Fruit fly (Drosophila melanogaster) whole organism, embryonic: Measurements from ENCODE around the gene CG5096.

Experiments used
- BtbVII ChIP-seq: fragments of 200-800 bp; sonication (Bioruptor generic); optimal IDR thresholded peaks from 3 replicates; lab custom pipeline; 2017; ENCODE audit warnings: missing biosample characterization, mild to moderate bottlenecking, missing genetic modification characterization
- C15 ChIP-seq: fragments of 200-800 bp; sonication (Bioruptor generic); IDR thresholded peaks from 3 replicates; pipeline ENCODE4 v1.3.6; 2022; ENCODE audit warnings: missing biosample characterization, missing genetic modification characterization
- CG10321 ChIP-seq: fragments of 200-800 bp; sonication (Bioruptor generic); IDR thresholded peaks from 2 replicates; pipeline ENCODE4 v1.3.6; 2022; ENCODE audit warnings: missing biosample characterization, missing genetic modification characterization
- CG11247 ChIP-seq: fragments of 200-800 bp; sonication (Bioruptor generic); IDR thresholded peaks from 2 replicates; pipeline ENCODE4 v1.3.6; 2022; ENCODE audit warnings: missing biosample characterization, missing genetic modification characterization
- CG11456 ChIP-seq: fragments of 200-800 bp; sonication (Bioruptor generic); IDR thresholded peaks from 3 replicates; pipeline ENCODE4 v1.3.6; 2022; ENCODE audit warnings: missing biosample characterization, missing genetic modification characterization
- CG12219 ChIP-seq: fragments of 200-800 bp; sonication (Bioruptor generic); optimal IDR thresholded peaks from 3 replicates; lab custom pipeline; 2018; ENCODE audit warnings: missing biosample characterization, mild to moderate bottlenecking, missing genetic modification characterization
- CG12659 ChIP-seq: fragments of 200-800 bp; sonication (Bioruptor generic); optimal IDR thresholded peaks from 3 replicates; lab custom pipeline; 2017; ENCODE audit warnings: mild to moderate bottlenecking, missing biosample characterization, missing genetic modification reagents, missing genetic modification characterization
- CG13424 ChIP-seq: fragments of 200-800 bp; sonication (Bioruptor generic); optimal IDR thresholded peaks from 2 replicates; lab custom pipeline; 2019; ENCODE audit warnings: missing biosample characterization, mild to moderate bottlenecking, missing genetic modification characterization, moderate library complexity
- CG15601 ChIP-seq: fragments of 200-800 bp; sonication (Bioruptor generic); optimal IDR thresholded peaks from 3 replicates; lab custom pipeline; 2019; ENCODE audit warnings: missing biosample characterization, mild to moderate bottlenecking, missing genetic modification characterization, moderate library complexity
- CG17385 ChIP-seq: fragments of 200-800 bp; sonication (Bioruptor generic); optimal IDR thresholded peaks from 3 replicates; lab custom pipeline; 2018; ENCODE audit warnings: missing biosample characterization, mild to moderate bottlenecking, missing genetic modification characterization
- CG2875 ChIP-seq: fragments of 200-800 bp; sonication (Bioruptor generic); optimal IDR thresholded peaks from 2 replicates; lab custom pipeline; 2017; ENCODE audit warnings: missing biosample characterization, mild to moderate bottlenecking, missing genetic modification characterization, missing genetic modification reagents
- CG31388 ChIP-seq: fragments of 200-800 bp; sonication (Bioruptor generic); optimal IDR thresholded peaks from 2 replicates; lab custom pipeline; 2016; ENCODE audit warnings: missing biosample characterization, missing genetic modification characterization
- CG4404 ChIP-seq: fragments of 200-800 bp; sonication (Bioruptor generic); IDR thresholded peaks from 2 replicates; pipeline ENCODE4 v1.3.6; 2022; ENCODE audit warnings: missing biosample characterization, missing genetic modification characterization
- CG4707 ChIP-seq: fragments of 200-800 bp; sonication (Bioruptor generic); optimal IDR thresholded peaks from 2 replicates; lab custom pipeline; 2018; ENCODE audit warnings: missing biosample characterization, mild to moderate bottlenecking, missing genetic modification characterization, moderate library complexity
- CG5180 ChIP-seq: fragments of 200-800 bp; sonication (Bioruptor generic); optimal IDR thresholded peaks from 3 replicates; lab custom pipeline; 2017; ENCODE audit warnings: missing biosample characterization, missing genetic modification characterization, mild to moderate bottlenecking, moderate library complexity, missing genetic modification reagents
- CG6175 ChIP-seq: fragments of 200-800 bp; sonication (Bioruptor generic); IDR thresholded peaks from 3 replicates; pipeline ENCODE4 v1.3.6; 2022; ENCODE audit warnings: missing biosample characterization, missing genetic modification characterization
- CG7357 ChIP-seq: fragments of 200-800 bp; sonication (Bioruptor generic); IDR thresholded peaks from 3 replicates; pipeline ENCODE4 v1.3.6; 2022; ENCODE audit warnings: missing biosample characterization, missing genetic modification characterization
- CG7372 ChIP-seq: fragments of 200-800 bp; sonication (Bioruptor generic); IDR thresholded peaks from 2 replicates; pipeline ENCODE4 v1.3.6; 2022; ENCODE audit warnings: missing biosample characterization, missing genetic modification characterization
- CG9797 ChIP-seq: fragments of 200-800 bp; sonication (Bioruptor generic); optimal IDR thresholded peaks from 3 replicates; lab custom pipeline; 2018; ENCODE audit warnings: missing biosample characterization, mild to moderate bottlenecking, missing genetic modification characterization
- CG9817 ChIP-seq: fragments of 200-800 bp; sonication (Bioruptor generic); optimal IDR thresholded peaks from 2 replicates; lab custom pipeline; 2018; ENCODE audit warnings: missing biosample characterization, mild to moderate bottlenecking, missing genetic modification characterization, moderate library complexity
- CG9876 ChIP-seq: fragments of 200-800 bp; sonication (Bioruptor generic); optimal IDR thresholded peaks from 2 replicates; lab custom pipeline; 2016; ENCODE audit warnings: missing biosample characterization, missing genetic modification characterization
- D19B ChIP-seq: fragments of 200-800 bp; sonication (Bioruptor generic); optimal IDR thresholded peaks from 2 replicates; lab custom pipeline; 2017; ENCODE audit warnings: missing biosample characterization, mild to moderate bottlenecking, missing genetic modification characterization
- Doc3 ChIP-seq: fragments of 200-800 bp; sonication (Bioruptor generic); IDR thresholded peaks from 3 replicates; pipeline ENCODE4 v1.3.6; 2022; ENCODE audit warnings: missing biosample characterization, missing genetic modification characterization; ENCODE audit not compliant: partially characterized antibody
- Drgx ChIP-seq: fragments of 200-800 bp; sonication (Bioruptor generic); IDR thresholded peaks from 2 replicates; pipeline ENCODE4 v1.3.6; 2022; ENCODE audit warnings: missing biosample characterization, missing genetic modification characterization
- Gug ChIP-seq: fragments of 200-800 bp; sonication (Bioruptor generic); IDR thresholded peaks from 4 replicates; pipeline ENCODE4 v1.3.6; 2022; ENCODE audit warnings: missing biosample characterization, missing genetic modification characterization
- Mrtf ChIP-seq: fragments of 200-800 bp; sonication (Bioruptor generic); IDR thresholded peaks from 3 replicates; pipeline ENCODE4 v1.3.6; 2022; ENCODE audit warnings: missing biosample characterization, missing genetic modification characterization
- NC2β ChIP-seq: fragments of 200-800 bp; sonication (Bioruptor generic); optimal IDR thresholded peaks from 2 replicates; lab custom pipeline; 2016; ENCODE audit warnings: missing biosample characterization, missing genetic modification characterization
- Ptx1 ChIP-seq: fragments of 200-800 bp; sonication (Bioruptor generic); IDR thresholded peaks from 2 replicates; pipeline ENCODE4 v1.3.6; 2022; ENCODE audit warnings: missing biosample characterization, missing genetic modification characterization
- Sin3A ChIP-seq: fragments of >200 bp; optimal IDR thresholded peaks from 2 replicates; lab custom pipeline; 2018
- Sry-β ChIP-seq: fragments of 200-800 bp; sonication (Bioruptor generic); optimal IDR thresholded peaks from 2 replicates; lab custom pipeline; 2018; ENCODE audit warnings: missing biosample characterization, mild to moderate bottlenecking, missing genetic modification characterization, moderate library complexity
- Trl ChIP-seq, 3 experiments: fragments of >200 bp in 2 of 3; fragments of 200-800 bp in 1 of 3; sonication (Bioruptor generic) in 1 of 3; optimal IDR thresholded peaks; 2 replicates in 1 of 3; 3 replicates in 2 of 3; lab custom pipeline; 2016 to 2017; ENCODE audit warnings: missing biosample characterization in 1 of 3, missing genetic modification characterization in 1 of 3
- Xbp1 ChIP-seq: fragments of 200-800 bp; sonication (Bioruptor generic); optimal IDR thresholded peaks from 3 replicates; lab custom pipeline; 2016; ENCODE audit warnings: missing biosample characterization, mild to moderate bottlenecking, missing genetic modification characterization
- bcd ChIP-seq: fragments of 200-800 bp; sonication (Bioruptor generic); optimal IDR thresholded peaks from 2 replicates; lab custom pipeline; 2017; ENCODE audit warnings: missing biosample characterization, mild to moderate bottlenecking, missing genetic modification characterization
- cas ChIP-seq: fragments of 200-800 bp; sonication (Bioruptor generic); IDR thresholded peaks from 2 replicates; pipeline ENCODE4 v1.3.6; 2022; ENCODE audit warnings: missing biosample characterization, missing genetic modification characterization
- dan ChIP-seq: fragments of 200-800 bp; sonication (Bioruptor generic); IDR thresholded peaks from 2 replicates; pipeline ENCODE4 v1.3.6; 2022; ENCODE audit warnings: missing biosample characterization, missing genetic modification characterization
- dmrt11E ChIP-seq: fragments of 200-800 bp; sonication (Bioruptor generic); optimal IDR thresholded peaks from 3 replicates; lab custom pipeline; 2018; ENCODE audit warnings: missing biosample characterization, mild to moderate bottlenecking, missing genetic modification characterization, moderate library complexity
- esg ChIP-seq: fragments of 200-800 bp; sonication (Bioruptor generic); conservative IDR thresholded peaks from 2 replicates; pipeline ENCODE4 v1.3.6; 2022; ENCODE audit warnings: missing biosample characterization, missing genetic modification characterization
- fd96Cb ChIP-seq: fragments of 200-800 bp; sonication (Bioruptor generic); optimal IDR thresholded peaks from 2 replicates; lab custom pipeline; 2018; ENCODE audit warnings: missing biosample characterization, mild to moderate bottlenecking, missing genetic modification characterization, moderate library complexity
- gt ChIP-seq: fragments of 200-800 bp; sonication (Bioruptor generic); IDR thresholded peaks from 2 replicates; pipeline ENCODE4 v1.3.6; 2022; ENCODE audit warnings: missing biosample characterization, missing genetic modification characterization
- her ChIP-seq: fragments of 200-800 bp; sonication (Bioruptor generic); optimal IDR thresholded peaks from 2 replicates; lab custom pipeline; 2016; ENCODE audit warnings: missing biosample characterization, missing genetic modification characterization
- ken ChIP-seq: fragments of 200-800 bp; sonication (Bioruptor generic); IDR thresholded peaks from 3 replicates; pipeline ENCODE4 v1.3.6; 2022; ENCODE audit warnings: missing biosample characterization, missing genetic modification characterization
- nerfin-1 ChIP-seq: fragments of 200-800 bp; sonication (Bioruptor generic); optimal IDR thresholded peaks from 3 replicates; lab custom pipeline; 2019; ENCODE audit warnings: missing biosample characterization, mild to moderate bottlenecking, missing genetic modification characterization, moderate library complexity
- pan ChIP-seq, 4 experiments: fragments of >200 bp in 3 of 4; fragments of 200-800 bp in 1 of 4; sonication (Bioruptor generic) in 1 of 4; optimal IDR thresholded peaks in 3 of 4; IDR thresholded peaks in 1 of 4; 2 replicates each; pipeline versions ENCODE4 v1.3.6 to Lab custom; 2017 to 2022; ENCODE audit warnings: missing biosample characterization in 2 of 4, missing genetic modification characterization in 2 of 4, mixed read lengths in 1 of 4
- pnt ChIP-seq: fragments of 200-800 bp; sonication (Bioruptor generic); optimal IDR thresholded peaks from 3 replicates; lab custom pipeline; 2016; ENCODE audit warnings: missing biosample characterization, missing genetic modification characterization
- row ChIP-seq: fragments of 200-800 bp; sonication (Bioruptor generic); IDR thresholded peaks from 3 replicates; pipeline ENCODE4 v1.3.6; 2022; ENCODE audit warnings: missing biosample characterization, missing genetic modification characterization
- sima ChIP-seq: fragments of 200-800 bp; sonication (Bioruptor generic); optimal IDR thresholded peaks from 2 replicates; lab custom pipeline; 2016; ENCODE audit warnings: missing biosample characterization, missing genetic modification characterization
- ssp ChIP-seq: fragments of 200-800 bp; sonication (Bioruptor generic); IDR thresholded peaks from 2 replicates; pipeline ENCODE4 v1.3.6; 2022; ENCODE audit warnings: missing biosample characterization, missing genetic modification characterization
- unpg ChIP-seq: fragments of 200-800 bp; sonication (Bioruptor generic); optimal IDR thresholded peaks from 3 replicates; lab custom pipeline; 2018; ENCODE audit warnings: missing biosample characterization, mild to moderate bottlenecking, missing genetic modification characterization, moderate library complexity
- vnd ChIP-seq: fragments of 200-800 bp; sonication (Bioruptor generic); IDR thresholded peaks from 3 replicates; pipeline ENCODE4 v1.3.6; 2022; ENCODE audit warnings: missing biosample characterization, missing genetic modification characterization; ENCODE audit not compliant: partially characterized antibody

Gene CG5096

DNA sequence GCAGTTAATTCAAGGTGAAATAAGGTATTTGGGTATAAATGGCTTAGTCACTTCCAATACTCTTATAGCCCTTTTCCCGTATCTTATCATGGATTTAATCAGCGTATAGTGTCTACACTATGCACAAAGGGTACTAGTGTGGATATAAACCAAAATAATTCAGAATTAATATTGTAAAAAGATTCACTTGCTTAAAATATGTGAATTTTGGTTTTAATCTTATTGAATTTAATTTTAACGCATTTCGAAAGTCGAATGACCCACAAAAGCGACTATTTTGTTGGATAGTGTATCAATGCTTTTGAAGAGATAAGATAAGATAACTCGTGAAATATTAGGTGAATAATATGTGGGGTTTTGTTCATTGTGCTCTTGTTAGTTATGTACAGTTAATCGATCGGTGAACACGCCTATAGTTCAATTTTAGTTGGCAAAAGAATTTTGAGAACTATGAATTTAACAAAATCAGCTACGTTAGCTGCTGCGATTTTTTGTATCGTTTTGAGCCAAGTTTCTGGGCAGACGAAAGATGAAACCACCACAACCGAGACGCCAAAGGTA, at the start of gene CG5096 (continued):
- TF ChIP-seq Trl (optimal IDR thresholded peaks at IDR 0.05; lab: Kevin White, UChicago) (no peak), Trl (GFP tag; optimal IDR thresholded peaks at IDR 0.05; lab: Kevin White, UChicago) (peak; percentile 74), esg (peak; percentile 82), row (peak; percentile 96), CG10321 (peak; percentile 59; the same call in 1 of the 2 replicates), CG15601 (tag; lab: Kevin White, UChicago) (peak; percentile 83), CG9817 (tag; lab: Kevin White, UChicago) (peak; percentile 85), CG9797 (GFP tag; lab: Kevin White, UChicago) (no peak), CG2875 (peak; percentile 59), Sin3A (lab: Kevin White, UChicago) (no peak), cas (GFP tag; lab: Robert Waterston, UW) (peak; percentile 76; the same call in 1 of the 2 replicates), D19B (GFP tag; lab: Kevin White, UChicago) (peak; percentile 81), pnt (GFP tag; lab: Kevin White, UChicago) (peak; percentile 71), CG6175 (GFP tag; lab: Robert Waterston, UW) (peak; percentile 63; the same call in 1 of the 3 replicates), Sry-β (GFP tag; lab: Kevin White, UChicago) (peak; percentile 22), CG7357 (GFP tag; lab: Robert Waterston, UW) (peak; percentile 75), CG31388 (GFP tag; lab: Kevin White, UChicago) (peak; percentile 21), Gug (GFP tag; lab: Robert Waterston, UW) (no peak), NC2β (GFP tag; lab: Kevin White, UChicago) (peak; percentile 19), Ptx1 (peak; percentile 89), vnd (GFP tag; lab: Robert Waterston, UW) (no peak), CG4707 (GFP tag; lab: Kevin White, UChicago) (peak; percentile 64), Doc3 (GFP tag; lab: Robert Waterston, UW) (no peak), sima (GFP tag; lab: Kevin White, UChicago) (peak; percentile 15), her (GFP tag; lab: Kevin White, UChicago) (peak; percentile 82), C15 (GFP tag; lab: Robert Waterston, UW) (peak; percentile 72; the same call in 1 of the 3 replicates), CG11247 (GFP tag; lab: Robert Waterston, UW) (no peak; the same call in 1 of the 2 replicates), CG4404 (GFP tag; lab: Robert Waterston, UW) (no peak), fd96Cb (tag; lab: Kevin White, UChicago) (peak; percentile 84), dan (GFP tag; lab: Robert Waterston, UW) (no peak), unpg (GFP tag; lab: Kevin White, UChicago) (peak; percentile 92), nerfin-1 (tag; lab: Kevin White, UChicago) (peak; percentile 82), CG17385 (peak; percentile 89), Xbp1 (GFP tag; lab: Kevin White, UChicago) (peak; percentile 78), gt (GFP tag; lab: Robert Waterston, UW) (no peak), CG12219 (GFP tag; lab: Kevin White, UChicago) (peak; percentile 89), CG13424 (tag; lab: Kevin White, UChicago) (peak; percentile 93), CG5180 (GFP tag; lab: Kevin White, UChicago) (peak; percentile 78), CG11456 (GFP tag; lab: Robert Waterston, UW) (peak; percentile 87), CG9876 (GFP tag; lab: Kevin White, UChicago) (no peak), ken (GFP tag; lab: Robert Waterston, UW) (peak; percentile 81; the same call in 2 of the 3 replicates), CG7372 (GFP tag; lab: Robert Waterston, UW) (peak; percentile 81), ssp (GFP tag; lab: Robert Waterston, UW) (peak; percentile 62), dmrt11E (peak; percentile 49), bcd (GFP tag; lab: Kevin White, UChicago) (peak; percentile 79), Mrtf (GFP tag; lab: Robert Waterston, UW) (no peak; the same call in 2 of the 3 replicates), Drgx (peak; percentile 45; the same call in 1 of the 2 replicates), CG12659 (GFP tag; lab: Kevin White, UChicago) (peak; percentile 90), pan (optimal IDR thresholded peaks at IDR 0.05; lab: Kevin White, UChicago) (no peak), pan (GFP tag; optimal IDR thresholded peaks at IDR 0.05 in 1 of 2, IDR thresholded peaks at IDR 0.05 in 1 of 2) (peak in 1 of 2 experiments; percentile 91), BtbVII (peak; percentile 90)
